Fruit fly (Drosophila melanogaster) Kc167 (cell line): Measurements from ENCODE around the gene Gs1.

Experiments used
- Myc ChIP-seq: fragments of >200 bp; optimal IDR thresholded peaks from 2 replicates; lab custom pipeline; 2017; ENCODE audit warnings: missing external identifiers
- Sin3A ChIP-seq: fragments of >200 bp; optimal IDR thresholded peaks from 2 replicates; lab custom pipeline; 2018; ENCODE audit warnings: missing external identifiers
- h ChIP-seq: fragments of >200 bp; optimal IDR thresholded peaks from 3 replicates; lab custom pipeline; 2018; ENCODE audit warnings: missing external identifiers
- insv ChIP-seq: fragments of >200 bp; optimal IDR thresholded peaks from 3 replicates; lab custom pipeline; 2018; ENCODE audit warnings: missing external identifiers
- psq ChIP-seq: fragments of >200 bp; optimal IDR thresholded peaks from 2 replicates; lab custom pipeline; 2017; ENCODE audit warnings: missing external identifiers
- ttk ChIP-seq: sonication (Bioruptor generic); optimal IDR thresholded peaks from 2 replicates; lab custom pipeline; 2017; ENCODE audit warnings: missing external identifiers

Gs1 gene

dm6 chr2L:102161-102761 is 29.6 kb upstream of the Gs1 start, which contains the start of gene Creld:
Gene Creld, plus strand, starts transcription at chr2L:102380.
- TF ChIP-seq insv (lab: Kevin White, UChicago) (no peak), Myc (lab: Kevin White, UChicago) (no peak), h (lab: Kevin White, UChicago) (no peak), ttk (lab: Kevin White, UChicago) (no peak), Sin3A (lab: Kevin White, UChicago) (no peak), psq (no peak)

dm6 chr2L:106540-106939 is 25.3 kb upstream of the Gs1 start, which contains the start of the genes Nhe1 and Sam-S:
Gene Nhe1, minus strand, starts transcription at chr2L:106732.
Gene Sam-S, plus strand, starts transcription at chr2L:106903.
- no peak for TF ChIP-seq insv (lab: Kevin White, UChicago)
- no peak for TF ChIP-seq h (lab: Kevin White, UChicago)
- no peak for TF ChIP-seq Myc (lab: Kevin White, UChicago)
- no peak for TF ChIP-seq psq
- TF ChIP-seq Sin3A (lab: Kevin White, UChicago): no peak
- TF ChIP-seq ttk (lab: Kevin White, UChicago): no peak

- TF ChIP-seq insv (lab: Kevin White, UChicago) (no peak), Sin3A (lab: Kevin White, UChicago) (no peak), h (lab: Kevin White, UChicago) (no peak), ttk (lab: Kevin White, UChicago) (no peak), psq (no peak), Myc (lab: Kevin White, UChicago) (no peak)
Measured at dm6 chr2L:107032-107431, 24.8 kb upstream of the Gs1 start.

- TF ChIP-seq ttk (lab: Kevin White, UChicago) (no peak), insv (lab: Kevin White, UChicago) (no peak), h (lab: Kevin White, UChicago) (no peak), Myc (lab: Kevin White, UChicago) (no peak), Sin3A (lab: Kevin White, UChicago) (no peak), psq (no peak)
Measured at dm6 chr2L:107476-108436, 24.1 kb upstream of the Gs1 start.

- TF ChIP-seq insv (lab: Kevin White, UChicago) (no peak), Sin3A (lab: Kevin White, UChicago) (no peak), Myc (lab: Kevin White, UChicago) (no peak), psq (no peak), ttk (lab: Kevin White, UChicago) (no peak), h (lab: Kevin White, UChicago) (no peak)
Measured at dm6 chr2L:109098-109799, 22.6 kb upstream of the Gs1 start.

dm6 chr2L:110046-110445 is 21.8 kb upstream of the Gs1 start:
- TF ChIP-seq Sin3A (lab: Kevin White, UChicago) (no peak), h (lab: Kevin White, UChicago) (no peak), Myc (lab: Kevin White, UChicago) (no peak), ttk (lab: Kevin White, UChicago) (no peak), insv (lab: Kevin White, UChicago) (no peak), psq (no peak)

dm6 chr2L:114429-114828 is 17.4 kb upstream of the Gs1 start, which contains the start of gene ND-15:
Gene ND-15, plus strand, starts transcription at chr2L:114726.
- TF ChIP-seq h (lab: Kevin White, UChicago) (no peak), Myc (lab: Kevin White, UChicago) (no peak), ttk (lab: Kevin White, UChicago) (no peak), psq (no peak), Sin3A (lab: Kevin White, UChicago) (no peak), insv (lab: Kevin White, UChicago) (no peak)

dm6 chr2L:116388-116787 is 15.5 kb upstream of the Gs1 start, which contains the start of gene CG13694:
Gene CG13694, minus strand, starts transcription at chr2L:116488.
- TF ChIP-seq insv (lab: Kevin White, UChicago) (no peak), Sin3A (lab: Kevin White, UChicago) (no peak), h (lab: Kevin White, UChicago) (no peak), psq (no peak), ttk (lab: Kevin White, UChicago) (no peak), Myc (lab: Kevin White, UChicago) (no peak)

dm6 chr2L:117750-118149 is 14.1 kb upstream of the Gs1 start:
- no peak for TF ChIP-seq h (lab: Kevin White, UChicago)
- no peak for TF ChIP-seq Myc (lab: Kevin White, UChicago)
- TF ChIP-seq psq: no peak

dm6 chr2L:120492-121455 is 11.1 kb upstream of the Gs1 start:
- TF ChIP-seq insv (lab: Kevin White, UChicago) (no peak), psq (no peak), h (lab: Kevin White, UChicago) (no peak)
